Fruit fly (Drosophila melanogaster) whole organism, embryonic: ENCODE measurements around the gene Kah.
A peak's percentile ranks its signal among the peaks of the same experiment; 100 is the strongest.

Experiments
- Blimp-1 ChIP-seq: fragments of 200-800 bp; sonication (Bioruptor generic); optimal IDR thresholded peaks from 3 replicates; lab custom pipeline; 2018; ENCODE audit warnings: missing biosample characterization, missing genetic modification characterization, mild to moderate bottlenecking, moderate library complexity, missing genetic modification reagents
- CG11093 ChIP-seq: fragments of 200-800 bp; sonication (Bioruptor generic); IDR thresholded peaks from 3 replicates; pipeline ENCODE4 v1.3.6; 2022; ENCODE audit warnings: missing biosample characterization, missing genetic modification characterization
- CG11456 ChIP-seq: fragments of 200-800 bp; sonication (Bioruptor generic); IDR thresholded peaks from 3 replicates; pipeline ENCODE4 v1.3.6; 2022; ENCODE audit warnings: missing biosample characterization, missing genetic modification characterization
- CG11696 ChIP-seq: fragments of 200-800 bp; sonication (Bioruptor generic); IDR thresholded peaks from 2 replicates; pipeline ENCODE4 v1.3.6; 2022; ENCODE audit warnings: missing biosample characterization, missing genetic modification characterization
- CG12104 ChIP-seq: fragments of 200-800 bp; sonication (Bioruptor generic); optimal IDR thresholded peaks from 3 replicates; lab custom pipeline; 2016; ENCODE audit warnings: missing biosample characterization, missing genetic modification characterization
- CG13624 ChIP-seq: fragments of 200-800 bp; sonication (Bioruptor generic); optimal IDR thresholded peaks from 2 replicates; lab custom pipeline; 2016; ENCODE audit warnings: missing biosample characterization, missing genetic modification characterization
- CG14441 ChIP-seq: fragments of 200-800 bp; sonication (Bioruptor generic); IDR thresholded peaks from 2 replicates; pipeline ENCODE4 v1.3.6; 2022; ENCODE audit warnings: missing biosample characterization, missing genetic modification characterization
- CG15696 ChIP-seq: fragments of 200-800 bp; sonication (Bioruptor generic); optimal IDR thresholded peaks from 2 replicates; lab custom pipeline; 2019; ENCODE audit warnings: missing biosample characterization, mild to moderate bottlenecking, missing genetic modification characterization, moderate library complexity
- CG2129 ChIP-seq: fragments of 200-800 bp; sonication (Bioruptor generic); IDR thresholded peaks from 2 replicates; pipeline ENCODE4 v1.3.6; 2022; ENCODE audit warnings: missing biosample characterization, missing genetic modification characterization; ENCODE audit not compliant: partially characterized antibody
- CG2875 ChIP-seq: fragments of 200-800 bp; sonication (Bioruptor generic); optimal IDR thresholded peaks from 2 replicates; lab custom pipeline; 2017; ENCODE audit warnings: missing biosample characterization, mild to moderate bottlenecking, missing genetic modification characterization, missing genetic modification reagents
- CG30403 ChIP-seq: fragments of 200-800 bp; sonication (Bioruptor generic); optimal IDR thresholded peaks from 3 replicates; lab custom pipeline; 2016; ENCODE audit warnings: missing biosample characterization, missing genetic modification characterization
- CG32767 ChIP-seq: fragments of 200-800 bp; sonication (Bioruptor generic); IDR thresholded peaks from 2 replicates; pipeline ENCODE4 v1.3.6; 2022; ENCODE audit warnings: missing biosample characterization, missing genetic modification characterization
- CG3407 ChIP-seq: fragments of 200-800 bp; sonication (Bioruptor generic); optimal IDR thresholded peaks from 2 replicates; lab custom pipeline; 2018; ENCODE audit warnings: missing biosample characterization, mild to moderate bottlenecking, missing genetic modification characterization
- CG34422 ChIP-seq: fragments of 200-800 bp; sonication (Bioruptor generic); IDR thresholded peaks from 3 replicates; pipeline ENCODE4 v1.3.6; 2022; ENCODE audit warnings: missing biosample characterization, missing genetic modification characterization
- CG4404 ChIP-seq: fragments of 200-800 bp; sonication (Bioruptor generic); IDR thresholded peaks from 2 replicates; pipeline ENCODE4 v1.3.6; 2022; ENCODE audit warnings: missing biosample characterization, missing genetic modification characterization
- CG4730 ChIP-seq: fragments of 200-800 bp; sonication (Bioruptor generic); IDR thresholded peaks from 2 replicates; pipeline ENCODE4 v1.3.6; 2022; ENCODE audit warnings: missing biosample characterization, missing genetic modification characterization
- CG5245 ChIP-seq: fragments of 200-800 bp; sonication (Bioruptor generic); optimal IDR thresholded peaks from 3 replicates; lab custom pipeline; 2016; ENCODE audit warnings: missing biosample characterization, missing genetic modification characterization
- CG7556 ChIP-seq: fragments of 200-800 bp; sonication (Bioruptor generic); optimal IDR thresholded peaks from 2 replicates; lab custom pipeline; 2017; ENCODE audit warnings: missing biosample characterization, mild to moderate bottlenecking, missing genetic modification characterization
- CG7745 ChIP-seq: fragments of 200-800 bp; sonication (Bioruptor generic); optimal IDR thresholded peaks from 2 replicates; lab custom pipeline; 2018; ENCODE audit warnings: missing biosample characterization, mild to moderate bottlenecking, missing genetic modification characterization, moderate library complexity
- CG7786 ChIP-seq: fragments of 200-800 bp; sonication (Bioruptor generic); optimal IDR thresholded peaks from 2 replicates; lab custom pipeline; 2016; ENCODE audit warnings: missing biosample characterization, missing genetic modification characterization
- CG8281 ChIP-seq: fragments of 200-800 bp; sonication (Bioruptor generic); optimal IDR thresholded peaks from 2 replicates; lab custom pipeline; 2018; ENCODE audit warnings: missing biosample characterization, mild to moderate bottlenecking, missing genetic modification characterization, moderate library complexity
- CG8388 ChIP-seq: fragments of 200-800 bp; sonication (Bioruptor generic); optimal IDR thresholded peaks from 2 replicates; lab custom pipeline; 2019; ENCODE audit warnings: missing biosample characterization, mild to moderate bottlenecking, missing genetic modification characterization, moderate library complexity
- CG9817 ChIP-seq: fragments of 200-800 bp; sonication (Bioruptor generic); optimal IDR thresholded peaks from 2 replicates; lab custom pipeline; 2018; ENCODE audit warnings: missing biosample characterization, mild to moderate bottlenecking, missing genetic modification characterization, moderate library complexity
- Fer2 ChIP-seq: fragments of 200-800 bp; sonication (Bioruptor generic); optimal IDR thresholded peaks from 2 replicates; lab custom pipeline; 2018; ENCODE audit warnings: missing biosample characterization, mild to moderate bottlenecking, missing genetic modification characterization, moderate library complexity
- Gsc ChIP-seq: fragments of 200-800 bp; sonication (Bioruptor generic); IDR thresholded peaks from 2 replicates; pipeline ENCODE4 v1.3.6; 2022; ENCODE audit warnings: missing biosample characterization, missing genetic modification characterization
- HLH54F ChIP-seq: fragments of 200-800 bp; sonication (Bioruptor generic); optimal IDR thresholded peaks from 3 replicates; lab custom pipeline; 2016; ENCODE audit warnings: missing biosample characterization, missing genetic modification characterization
- HLHmδ ChIP-seq: fragments of 200-800 bp; sonication (Bioruptor generic); optimal IDR thresholded peaks from 2 replicates; lab custom pipeline; 2018; ENCODE audit warnings: missing biosample characterization, mild to moderate bottlenecking, missing genetic modification characterization, moderate library complexity
- Hey ChIP-seq: fragments of 200-800 bp; sonication (Bioruptor generic); optimal IDR thresholded peaks from 3 replicates; lab custom pipeline; 2018; ENCODE audit warnings: missing biosample characterization, mild to moderate bottlenecking, missing genetic modification characterization
- Myb ChIP-seq: fragments of 200-800 bp; sonication (Bioruptor generic); optimal IDR thresholded peaks from 2 replicates; lab custom pipeline; 2016; ENCODE audit warnings: missing biosample characterization, missing genetic modification characterization
- Ravus ChIP-seq: fragments of 200-800 bp; sonication (Bioruptor generic); IDR thresholded peaks from 2 replicates; pipeline ENCODE4 v1.3.6; 2022; ENCODE audit warnings: missing biosample characterization, missing genetic modification characterization
- Sry-δ ChIP-seq: fragments of 200-800 bp; sonication (Bioruptor generic); optimal IDR thresholded peaks from 2 replicates; lab custom pipeline; 2016; ENCODE audit warnings: missing biosample characterization, missing genetic modification characterization
- ab ChIP-seq: fragments of 200-800 bp; sonication (Bioruptor generic); optimal IDR thresholded peaks from 2 replicates; lab custom pipeline; 2016; ENCODE audit warnings: missing biosample characterization, missing genetic modification characterization
- abd-A ChIP-seq: fragments of 200-800 bp; sonication (Bioruptor generic); optimal IDR thresholded peaks from 3 replicates; lab custom pipeline; 2019; ENCODE audit warnings: missing biosample characterization, mild to moderate bottlenecking, missing genetic modification characterization, moderate library complexity
- az2 ChIP-seq: fragments of 200-800 bp; sonication (Bioruptor generic); optimal IDR thresholded peaks from 3 replicates; lab custom pipeline; 2016; ENCODE audit warnings: missing biosample characterization, missing genetic modification characterization
- bcd ChIP-seq: fragments of 200-800 bp; sonication (Bioruptor generic); optimal IDR thresholded peaks from 2 replicates; lab custom pipeline; 2017; ENCODE audit warnings: missing biosample characterization, mild to moderate bottlenecking, missing genetic modification characterization
- btn ChIP-seq: fragments of 200-800 bp; sonication (Bioruptor generic); optimal IDR thresholded peaks from 2 replicates; lab custom pipeline; 2016; ENCODE audit warnings: missing biosample characterization, missing genetic modification characterization
- dpn ChIP-seq, 2 experiments: fragments of 200-800 bp; sonication (Bioruptor generic); optimal IDR thresholded peaks; 3 replicates each; lab custom pipeline; 2016; ENCODE audit warnings: missing biosample characterization in 2 of 2, missing genetic modification characterization in 2 of 2
- kay ChIP-seq: fragments of 200-800 bp; sonication (Bioruptor generic); optimal IDR thresholded peaks from 2 replicates; lab custom pipeline; 2016; ENCODE audit warnings: missing biosample characterization, missing genetic modification characterization
- lilli ChIP-seq: fragments of 200-800 bp; sonication (Bioruptor generic); optimal IDR thresholded peaks from 3 replicates; lab custom pipeline; 2016; ENCODE audit warnings: missing biosample characterization, missing genetic modification characterization
- lov ChIP-seq, 2 experiments: fragments of 200-800 bp in 1 of 2; fragments of >200 bp in 1 of 2; sonication (Bioruptor generic) in 1 of 2; IDR thresholded peaks in 1 of 2; optimal IDR thresholded peaks in 1 of 2; 2 replicates in 1 of 2; 3 replicates in 1 of 2; pipeline versions ENCODE4 v1.3.6 to Lab custom; 2017 to 2022; ENCODE audit warnings: missing biosample characterization in 1 of 2, missing genetic modification characterization in 1 of 2
- odd ChIP-seq: fragments of 200-800 bp; sonication (Bioruptor generic); optimal IDR thresholded peaks from 2 replicates; lab custom pipeline; 2017; ENCODE audit warnings: missing biosample characterization, mild to moderate bottlenecking, missing genetic modification characterization
- repo ChIP-seq: fragments of 200-800 bp; sonication (Bioruptor generic); optimal IDR thresholded peaks from 2 replicates; lab custom pipeline; 2016; ENCODE audit warnings: missing biosample characterization, missing genetic modification characterization
- schlank ChIP-seq: fragments of 200-800 bp; sonication (Bioruptor generic); optimal IDR thresholded peaks from 2 replicates; lab custom pipeline; 2018; ENCODE audit warnings: missing biosample characterization, mild to moderate bottlenecking, missing genetic modification characterization
- sd ChIP-seq: fragments of 200-800 bp; sonication (Bioruptor generic); optimal IDR thresholded peaks from 3 replicates; lab custom pipeline; 2018; ENCODE audit warnings: missing biosample characterization, mild to moderate bottlenecking, missing genetic modification characterization, moderate library complexity
- sens ChIP-seq: fragments of 200-800 bp; sonication (Bioruptor generic); peaks from one replicate; lab custom pipeline; 2016; ENCODE audit warnings: missing biosample characterization, missing genetic modification characterization
- trem ChIP-seq: fragments of 200-800 bp; optimal IDR thresholded peaks from 3 replicates; lab custom pipeline; 2019; ENCODE audit warnings: missing biosample characterization, mild to moderate bottlenecking, missing genetic modification characterization, moderate library complexity
- zen ChIP-seq: fragments of 200-800 bp; sonication (Bioruptor generic); optimal IDR thresholded peaks from 3 replicates; lab custom pipeline; 2018; ENCODE audit warnings: missing biosample characterization, mild to moderate bottlenecking, missing genetic modification characterization, moderate library complexity
- zf30C ChIP-seq: fragments of 200-800 bp; sonication (Bioruptor generic); optimal IDR thresholded peaks from 3 replicates; lab custom pipeline; 2018; ENCODE audit warnings: missing biosample characterization, mild to moderate bottlenecking, missing genetic modification characterization

Gene Kah

dm6 chr3L:611639-612611 lies 22.9 kb upstream of the Kah start (continued):
- TF ChIP-seq CG14441 (GFP tag; lab: Robert Waterston, UW): peak; percentile 81
- TF ChIP-seq CG3407 (GFP tag; lab: Kevin White, UChicago): peak; percentile 62
- TF ChIP-seq Ravus (GFP tag; lab: Robert Waterston, UW): no peak
- no peak for TF ChIP-seq ab (GFP tag; lab: Kevin White, UChicago)
- peak; percentile 38 for TF ChIP-seq Myb (GFP tag; lab: Kevin White, UChicago)
- TF ChIP-seq CG4730: peak; percentile 61
- TF ChIP-seq Gsc (GFP tag; lab: Robert Waterston, UW): no peak
- no peak for TF ChIP-seq CG11696 (GFP tag; lab: Robert Waterston, UW)
- TF ChIP-seq CG15696 (tag; lab: Kevin White, UChicago): peak; percentile 32
- peak; percentile 62 for TF ChIP-seq CG4404 (GFP tag; lab: Robert Waterston, UW)
- peak; percentile 44 for TF ChIP-seq Blimp-1 (GFP tag; lab: Kevin White, UChicago)
- peak; percentile 9 for TF ChIP-seq Sry-δ (GFP tag; lab: Kevin White, UChicago)
- TF ChIP-seq CG13624 (GFP tag; lab: Kevin White, UChicago): peak; percentile 58
- TF ChIP-seq dpn (GFP tag; optimal IDR thresholded peaks at IDR 0.05; lab: Kevin White, UChicago): peak; percentile 70 to 73
- peak; percentile 39 for TF ChIP-seq CG7786 (GFP tag; lab: Kevin White, UChicago)
- peak; percentile 63 for TF ChIP-seq HLH54F
- peak; percentile 73 for TF ChIP-seq bcd (GFP tag; lab: Kevin White, UChicago)
- TF ChIP-seq CG8388 (GFP tag; lab: Kevin White, UChicago): peak; percentile 16
- peak; percentile 39 for TF ChIP-seq Fer2 (tag; lab: Kevin White, UChicago)
- TF ChIP-seq CG8281 (tag; lab: Kevin White, UChicago): peak; percentile 36
- TF ChIP-seq CG11456: peak; percentile 89
- peak; percentile 10 for TF ChIP-seq zf30C
- TF ChIP-seq zen (tag; lab: Kevin White, UChicago): peak; percentile 44
- peak; percentile 60 for TF ChIP-seq CG12104 (GFP tag; lab: Kevin White, UChicago)
- peak; percentile 18 for TF ChIP-seq trem (tag; lab: Kevin White, UChicago)
- peak; percentile 75 for TF ChIP-seq CG9817 (tag; lab: Kevin White, UChicago)
- TF ChIP-seq repo (GFP tag; lab: Kevin White, UChicago): peak; percentile 8
- peak; percentile 70 for TF ChIP-seq lilli (GFP tag; lab: Kevin White, UChicago)
- TF ChIP-seq CG34422 (GFP tag; lab: Robert Waterston, UW): peak; percentile 86
- TF ChIP-seq CG2875 (GFP tag; lab: Kevin White, UChicago): peak; percentile 63
- peak; percentile 43 for TF ChIP-seq kay
- peak; percentile 63 for TF ChIP-seq CG7556 (GFP tag; lab: Kevin White, UChicago)
- peak; percentile 54 for TF ChIP-seq HLHmδ (GFP tag; lab: Kevin White, UChicago)
- TF ChIP-seq sens (GFP tag; lab: Kevin White, UChicago): peak; percentile 83
- no peak for TF ChIP-seq CG7745 (tag; lab: Kevin White, UChicago)
- peak; percentile 61 for TF ChIP-seq CG30403 (GFP tag; lab: Kevin White, UChicago)
- TF ChIP-seq schlank (tag; lab: Kevin White, UChicago): peak; percentile 60
- no peak for TF ChIP-seq abd-A (tag; lab: Kevin White, UChicago)
- TF ChIP-seq sd (tag; lab: Kevin White, UChicago): peak; percentile 41
- TF ChIP-seq lov (optimal IDR thresholded peaks at IDR 0.05; lab: Kevin White, UChicago): no peak
- peak; percentile 80; the same call in 2 of the 3 replicates for TF ChIP-seq lov (GFP tag; IDR thresholded peaks at IDR 0.05; lab: Robert Waterston, UW)
- peak; percentile 79 for TF ChIP-seq odd
- no peak for TF ChIP-seq CG2129 (GFP tag; lab: Robert Waterston, UW)
- peak; percentile 71 for TF ChIP-seq Hey (tag; lab: Kevin White, UChicago)
- no peak for TF ChIP-seq btn (GFP tag; lab: Kevin White, UChicago)
- no peak for TF ChIP-seq CG5245 (GFP tag; lab: Kevin White, UChicago)
- peak; percentile 59; the same call in 1 of the 2 replicates for TF ChIP-seq CG32767 (GFP tag; lab: Robert Waterston, UW)
- peak; percentile 78 for TF ChIP-seq CG11093 (GFP tag; lab: Robert Waterston, UW)
- TF ChIP-seq az2 (GFP tag; lab: Kevin White, UChicago): peak; percentile 44
